Fruit fly (Drosophila melanogaster) whole organism, embryonic: Measurements from ENCODE around the gene drongo.

ENCODE experiments used
- Ada2b ChIP-seq: fragments of 200-800 bp; sonication (Bioruptor generic); IDR thresholded peaks from 2 replicates; pipeline ENCODE4 v1.3.6; 2022; ENCODE audit warnings: missing biosample characterization, missing genetic modification characterization
- Blimp-1 ChIP-seq: fragments of 200-800 bp; sonication (Bioruptor generic); optimal IDR thresholded peaks from 3 replicates; lab custom pipeline; 2018; ENCODE audit warnings: missing biosample characterization, missing genetic modification characterization, mild to moderate bottlenecking, moderate library complexity, missing genetic modification reagents
- CG10147 ChIP-seq: fragments of 200-800 bp; sonication (Bioruptor generic); optimal IDR thresholded peaks from 2 replicates; lab custom pipeline; 2019; ENCODE audit warnings: missing biosample characterization, mild to moderate bottlenecking, missing genetic modification characterization, moderate library complexity
- CG1024 ChIP-seq: fragments of 200-800 bp; sonication (Bioruptor generic); IDR thresholded peaks from 2 replicates; pipeline ENCODE4 v1.3.6; 2022; ENCODE audit warnings: missing biosample characterization, missing genetic modification characterization
- CG11398 ChIP-seq: fragments of 200-800 bp; sonication (Bioruptor generic); optimal IDR thresholded peaks from 2 replicates; lab custom pipeline; 2016; ENCODE audit warnings: missing biosample characterization, missing genetic modification characterization
- CG11695 ChIP-seq: fragments of 200-800 bp; sonication (Bioruptor generic); IDR thresholded peaks from 3 replicates; pipeline ENCODE4 v1.3.6; 2022; ENCODE audit warnings: missing biosample characterization, missing genetic modification characterization
- CG12071 ChIP-seq: fragments of 200-800 bp; sonication (Bioruptor generic); optimal IDR thresholded peaks from 3 replicates; lab custom pipeline; 2018; ENCODE audit warnings: missing biosample characterization, mild to moderate bottlenecking, missing genetic modification characterization
- CG12659 ChIP-seq: fragments of 200-800 bp; sonication (Bioruptor generic); optimal IDR thresholded peaks from 3 replicates; lab custom pipeline; 2017; ENCODE audit warnings: mild to moderate bottlenecking, missing biosample characterization, missing genetic modification reagents, missing genetic modification characterization
- CG13775 ChIP-seq: fragments of 200-800 bp; sonication (Bioruptor generic); optimal IDR thresholded peaks from 3 replicates; lab custom pipeline; 2017; ENCODE audit warnings: missing biosample characterization, mild to moderate bottlenecking, missing genetic modification characterization
- CG14441 ChIP-seq: fragments of 200-800 bp; sonication (Bioruptor generic); IDR thresholded peaks from 2 replicates; pipeline ENCODE4 v1.3.6; 2022; ENCODE audit warnings: missing biosample characterization, missing genetic modification characterization
- CG15073 ChIP-seq: fragments of 200-800 bp; sonication (Bioruptor generic); optimal IDR thresholded peaks from 2 replicates; lab custom pipeline; 2016; ENCODE audit warnings: missing biosample characterization, missing genetic modification characterization
- CG15269 ChIP-seq: fragments of 200-800 bp; sonication (Bioruptor generic); optimal IDR thresholded peaks from 2 replicates; lab custom pipeline; 2018; ENCODE audit warnings: missing biosample characterization, mild to moderate bottlenecking, missing genetic modification characterization, moderate library complexity
- CG15696 ChIP-seq: fragments of 200-800 bp; sonication (Bioruptor generic); optimal IDR thresholded peaks from 2 replicates; lab custom pipeline; 2019; ENCODE audit warnings: missing biosample characterization, mild to moderate bottlenecking, missing genetic modification characterization, moderate library complexity
- CG17361 ChIP-seq: fragments of 200-800 bp; sonication (Bioruptor generic); IDR thresholded peaks from 3 replicates; pipeline ENCODE4 v1.3.6; 2022; ENCODE audit warnings: missing biosample characterization, missing genetic modification characterization
- CG17829 ChIP-seq: fragments of 200-800 bp; optimal IDR thresholded peaks from 2 replicates; lab custom pipeline; 2019; ENCODE audit warnings: missing biosample characterization, mild to moderate bottlenecking, missing genetic modification characterization, moderate library complexity
- CG18476 ChIP-seq: fragments of 200-800 bp; sonication (Bioruptor generic); optimal IDR thresholded peaks from 2 replicates; lab custom pipeline; 2016; ENCODE audit warnings: missing biosample characterization, mild to moderate bottlenecking, missing genetic modification characterization
- CG2129 ChIP-seq: fragments of 200-800 bp; sonication (Bioruptor generic); IDR thresholded peaks from 2 replicates; pipeline ENCODE4 v1.3.6; 2022; ENCODE audit warnings: missing biosample characterization, missing genetic modification characterization; ENCODE audit not compliant: partially characterized antibody
- CG32772 ChIP-seq: fragments of 200-800 bp; sonication (Bioruptor generic); IDR thresholded peaks from 2 replicates; pipeline ENCODE4 v1.3.6; 2022; ENCODE audit warnings: missing biosample characterization, missing genetic modification characterization
- CG34376 ChIP-seq: fragments of 200-800 bp; sonication (Bioruptor generic); optimal IDR thresholded peaks from 2 replicates; lab custom pipeline; 2018; ENCODE audit warnings: missing biosample characterization, mild to moderate bottlenecking, missing genetic modification characterization
- CG4730 ChIP-seq: fragments of 200-800 bp; sonication (Bioruptor generic); IDR thresholded peaks from 2 replicates; pipeline ENCODE4 v1.3.6; 2022; ENCODE audit warnings: missing biosample characterization, missing genetic modification characterization
- CG4854 ChIP-seq: fragments of 200-800 bp; sonication (Bioruptor generic); optimal IDR thresholded peaks from 2 replicates; lab custom pipeline; 2016; ENCODE audit warnings: missing biosample characterization, missing genetic modification characterization, inconsistent platforms
- CG6272 ChIP-seq: fragments of 200-800 bp; sonication (Bioruptor generic); IDR thresholded peaks from 2 replicates; pipeline ENCODE4 v1.3.6; 2022; ENCODE audit warnings: missing biosample characterization, missing genetic modification characterization
- Chrac-16 ChIP-seq: fragments of 200-800 bp; sonication (Bioruptor generic); optimal IDR thresholded peaks from 3 replicates; lab custom pipeline; 2016; ENCODE audit warnings: missing biosample characterization, missing genetic modification characterization
- CkIIα-i1 ChIP-seq: fragments of 200-800 bp; sonication (Bioruptor generic); IDR thresholded peaks from 2 replicates; pipeline ENCODE4 v1.3.6; 2022; ENCODE audit warnings: missing biosample characterization, missing genetic modification characterization
- Fer1 ChIP-seq: fragments of 200-800 bp; sonication (Bioruptor generic); optimal IDR thresholded peaks from 2 replicates; lab custom pipeline; 2017; ENCODE audit warnings: missing biosample characterization, mild to moderate bottlenecking, missing genetic modification characterization
- GATAe ChIP-seq: fragments of 200-800 bp; sonication (Bioruptor generic); conservative IDR thresholded peaks from 2 replicates; pipeline ENCODE4 v1.3.6; 2022; ENCODE audit warnings: missing biosample characterization, missing genetic modification characterization
- Hmx ChIP-seq: fragments of 200-800 bp; sonication (Bioruptor generic); optimal IDR thresholded peaks from 2 replicates; lab custom pipeline; 2016; ENCODE audit warnings: missing biosample characterization, missing genetic modification characterization
- Myb ChIP-seq: fragments of 200-800 bp; sonication (Bioruptor generic); optimal IDR thresholded peaks from 2 replicates; lab custom pipeline; 2016; ENCODE audit warnings: missing biosample characterization, missing genetic modification characterization
- NC2α ChIP-seq: fragments of 200-800 bp; sonication (Bioruptor generic); optimal IDR thresholded peaks from 2 replicates; lab custom pipeline; 2016; ENCODE audit warnings: missing biosample characterization, missing genetic modification characterization
- Pdp1 ChIP-seq, 2 experiments: fragments of 200-800 bp; sonication (Bioruptor generic); optimal IDR thresholded peaks; 3 replicates each; lab custom pipeline; 2016; ENCODE audit warnings: missing biosample characterization in 2 of 2, missing genetic modification characterization in 2 of 2, mild to moderate bottlenecking in 1 of 2, moderate library complexity in 1 of 2
- Rfx ChIP-seq: fragments of 200-800 bp; sonication (Bioruptor generic); IDR thresholded peaks from 2 replicates; pipeline ENCODE4 v1.3.6; 2022; ENCODE audit warnings: missing biosample characterization, missing genetic modification characterization
- Scr ChIP-seq: fragments of 200-800 bp; sonication (Bioruptor generic); IDR thresholded peaks from 2 replicates; pipeline ENCODE4 v1.3.6; 2022; ENCODE audit warnings: missing biosample characterization, missing genetic modification characterization; ENCODE audit not compliant: partially characterized antibody
- TFAM ChIP-seq: fragments of 200-800 bp; sonication (Bioruptor generic); optimal IDR thresholded peaks from 2 replicates; lab custom pipeline; 2017; ENCODE audit warnings: missing biosample characterization, missing genetic modification characterization, inconsistent platforms
- Taf1 ChIP-seq: fragments of 200-800 bp; sonication (Bioruptor generic); IDR thresholded peaks from 2 replicates; pipeline ENCODE4 v1.3.6; 2022; ENCODE audit warnings: missing biosample characterization, missing genetic modification characterization
- Xrp1 ChIP-seq: fragments of 200-800 bp; sonication (Bioruptor generic); IDR thresholded peaks from 2 replicates; pipeline ENCODE4 v1.3.6; 2022; ENCODE audit warnings: missing biosample characterization, missing genetic modification characterization
- ac ChIP-seq: fragments of 200-800 bp; sonication (Bioruptor generic); optimal IDR thresholded peaks from 3 replicates; lab custom pipeline; 2017; ENCODE audit warnings: missing biosample characterization, mild to moderate bottlenecking, missing genetic modification characterization
- ap ChIP-seq: fragments of 200-800 bp; sonication (Bioruptor generic); IDR thresholded peaks from 2 replicates; pipeline ENCODE4 v1.3.6; 2022; ENCODE audit warnings: missing biosample characterization, missing genetic modification characterization
- ato ChIP-seq: fragments of 200-800 bp; sonication (Bioruptor generic); IDR thresholded peaks from 2 replicates; pipeline ENCODE4 v1.3.6; 2022; ENCODE audit warnings: missing biosample characterization, missing genetic modification characterization; ENCODE audit not compliant: partially characterized antibody
- az2 ChIP-seq: fragments of 200-800 bp; sonication (Bioruptor generic); optimal IDR thresholded peaks from 3 replicates; lab custom pipeline; 2016; ENCODE audit warnings: missing biosample characterization, missing genetic modification characterization
- cwo ChIP-seq: fragments of 200-800 bp; sonication (Bioruptor generic); optimal IDR thresholded peaks from 3 replicates; lab custom pipeline; 2017; ENCODE audit warnings: missing biosample characterization, missing genetic modification characterization, mild to moderate bottlenecking, moderate library complexity, missing genetic modification reagents
- fd96Cb ChIP-seq: fragments of 200-800 bp; sonication (Bioruptor generic); optimal IDR thresholded peaks from 2 replicates; lab custom pipeline; 2018; ENCODE audit warnings: missing biosample characterization, mild to moderate bottlenecking, missing genetic modification characterization, moderate library complexity
- ftz-f1 ChIP-seq: fragments of 200-800 bp; sonication (Bioruptor generic); optimal IDR thresholded peaks from 2 replicates; lab custom pipeline; 2016; ENCODE audit warnings: missing biosample characterization, missing genetic modification characterization
- fu2 ChIP-seq: fragments of 200-800 bp; sonication (Bioruptor generic); optimal IDR thresholded peaks from 2 replicates; lab custom pipeline; 2016; ENCODE audit warnings: missing biosample characterization, missing genetic modification characterization
- ken ChIP-seq: fragments of 200-800 bp; sonication (Bioruptor generic); IDR thresholded peaks from 3 replicates; pipeline ENCODE4 v1.3.6; 2022; ENCODE audit warnings: missing biosample characterization, missing genetic modification characterization
- luna ChIP-seq: fragments of 200-800 bp; sonication (Bioruptor generic); optimal IDR thresholded peaks from 2 replicates; lab custom pipeline; 2016; ENCODE audit warnings: missing biosample characterization, missing genetic modification characterization
- nerfin-1 ChIP-seq: fragments of 200-800 bp; sonication (Bioruptor generic); optimal IDR thresholded peaks from 3 replicates; lab custom pipeline; 2019; ENCODE audit warnings: missing biosample characterization, mild to moderate bottlenecking, missing genetic modification characterization, moderate library complexity
- oc ChIP-seq: fragments of 200-800 bp; sonication (Bioruptor generic); optimal IDR thresholded peaks from 2 replicates; lab custom pipeline; 2018; ENCODE audit warnings: missing biosample characterization, mild to moderate bottlenecking, missing genetic modification characterization, moderate library complexity
- onecut ChIP-seq: fragments of 200-800 bp; sonication (Bioruptor generic); IDR thresholded peaks from 2 replicates; pipeline ENCODE4 v1.3.6; 2022; ENCODE audit warnings: missing biosample characterization, missing genetic modification characterization
- pros ChIP-seq: fragments of 200-800 bp; sonication (Bioruptor generic); optimal IDR thresholded peaks from 3 replicates; lab custom pipeline; 2019; ENCODE audit warnings: missing biosample characterization, mild to moderate bottlenecking, missing genetic modification characterization, moderate library complexity
- slbo ChIP-seq: fragments of 200-800 bp; sonication (Bioruptor generic); IDR thresholded peaks from 2 replicates; pipeline ENCODE4 v1.3.6; 2022; ENCODE audit warnings: missing biosample characterization, missing genetic modification characterization
- vvl ChIP-seq: fragments of 200-800 bp; sonication (Bioruptor generic); IDR thresholded peaks from 2 replicates; pipeline ENCODE4 v1.3.6; 2022; ENCODE audit warnings: missing biosample characterization, missing genetic modification characterization

Gene drongo

DNA sequence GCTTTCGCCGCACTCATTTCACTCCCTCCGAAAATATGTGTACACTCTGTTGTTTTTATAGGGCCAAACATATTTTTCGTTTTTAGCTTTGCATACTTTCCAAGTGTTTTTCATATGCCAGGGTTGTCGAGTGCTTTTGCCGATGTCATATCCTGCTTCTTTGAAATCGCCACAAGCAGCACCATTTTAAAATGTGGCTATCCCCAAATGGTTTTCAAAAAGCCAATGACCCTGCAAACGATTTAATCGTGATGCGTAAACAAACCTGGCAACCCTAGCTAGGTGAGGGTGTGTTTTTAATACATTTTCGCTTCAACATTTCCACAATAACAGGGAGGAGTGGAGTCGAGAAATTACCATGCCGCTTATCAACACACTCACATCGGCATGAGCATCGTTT is 41.6 kb upstream of the drongo start (continued):
- TF ChIP-seq CG15696 (tag; lab: Kevin White, UChicago) (no peak), fd96Cb (tag; lab: Kevin White, UChicago) (peak; percentile 28), luna (GFP tag; lab: Kevin White, UChicago) (no peak), CG10147 (GFP tag; lab: Kevin White, UChicago) (peak; percentile 40), CG1024 (no peak), Fer1 (GFP tag; lab: Kevin White, UChicago) (peak; percentile 52), onecut (GFP tag; lab: Robert Waterston, UW) (peak; percentile 46), fu2 (GFP tag; lab: Kevin White, UChicago) (no peak), CG4854 (GFP tag; lab: Kevin White, UChicago) (no peak), Rfx (GFP tag; lab: Robert Waterston, UW) (peak; percentile 53), CG2129 (GFP tag; lab: Robert Waterston, UW) (no peak), CG12071 (GFP tag; lab: Kevin White, UChicago) (peak; percentile 48), Ada2b (GFP tag; lab: Robert Waterston, UW) (peak; percentile 39; the same call in 1 of the 2 replicates), Hmx (GFP tag; lab: Kevin White, UChicago) (no peak), ac (GFP tag; lab: Kevin White, UChicago) (no peak), CG11398 (GFP tag; lab: Kevin White, UChicago) (no peak), NC2α (GFP tag; lab: Kevin White, UChicago) (no peak), Pdp1 (GFP tag; optimal IDR thresholded peaks at IDR 0.05; lab: Kevin White, UChicago) (peak in 1 of 2 experiments; percentile 3), CG12659 (GFP tag; lab: Kevin White, UChicago) (peak; percentile 15), TFAM (GFP tag; lab: Kevin White, UChicago) (no peak), CG4730 (GFP tag; lab: Robert Waterston, UW) (0 out of 2 replicates have a peak, but pooled peaks have one; percentile 22), CkIIα-i1 (GFP tag; lab: Robert Waterston, UW) (no peak), pros (GFP tag; lab: Kevin White, UChicago) (no peak), CG6272 (GFP tag; lab: Robert Waterston, UW) (no peak), CG15073 (GFP tag; lab: Kevin White, UChicago) (no peak), ftz-f1 (no peak), CG14441 (GFP tag; lab: Robert Waterston, UW) (0 out of 2 replicates have a peak, but pooled peaks have one; percentile 11), CG11695 (GFP tag; lab: Robert Waterston, UW) (no peak), CG18476 (GFP tag; lab: Kevin White, UChicago) (no peak), Blimp-1 (GFP tag; lab: Kevin White, UChicago) (peak; percentile 24), ato (no peak), Taf1 (GFP tag; lab: Robert Waterston, UW) (no peak), CG34376 (no peak), GATAe (GFP tag; lab: Robert Waterston, UW) (no peak), ken (GFP tag; lab: Robert Waterston, UW) (no peak), CG13775 (GFP tag; lab: Kevin White, UChicago) (peak; percentile 4), Chrac-16 (GFP tag; lab: Kevin White, UChicago) (no peak), oc (tag; lab: Kevin White, UChicago) (no peak), vvl (GFP tag; lab: Robert Waterston, UW) (peak; percentile 42), Xrp1 (GFP tag; lab: Robert Waterston, UW) (0 out of 2 replicates have a peak, but pooled peaks have one; percentile 58), cwo (GFP tag; lab: Kevin White, UChicago) (peak; percentile 25), az2 (GFP tag; lab: Kevin White, UChicago) (peak; percentile 33), nerfin-1 (tag; lab: Kevin White, UChicago) (no peak), CG17361 (GFP tag; lab: Robert Waterston, UW) (0 out of 3 replicates have a peak, but pooled peaks have one; percentile 19), CG32772 (peak; percentile 30; the same call in 1 of the 2 replicates), slbo (peak; percentile 44; the same call in 1 of the 2 replicates), CG17829 (tag; lab: Kevin White, UChicago) (peak; percentile 22), ap (GFP tag; lab: Robert Waterston, UW) (0 out of 2 replicates have a peak, but pooled peaks have one; percentile 27), Myb (GFP tag; lab: Kevin White, UChicago) (peak; percentile 9), Scr (GFP tag; lab: Robert Waterston, UW) (no peak), CG15269 (peak; percentile 48)
